Fruit fly (Drosophila melanogaster) whole organism, pupa: Measurements from ENCODE around the gene arm.

Experiments
- CG12605 ChIP-seq: fragments of 200-800 bp; sonication (Bioruptor generic); IDR thresholded peaks from 2 replicates; pipeline ENCODE4 v1.3.6; 2022; ENCODE audit warnings: missing biosample characterization, missing genetic modification characterization
- CG14655 ChIP-seq: fragments of 200-800 bp; sonication (Bioruptor generic); optimal IDR thresholded peaks from 3 replicates; lab custom pipeline; 2017; ENCODE audit warnings: mild to moderate bottlenecking, missing biosample characterization, missing genetic modification reagents, missing genetic modification characterization
- CG4496 ChIP-seq: fragments of 200-800 bp; sonication (Bioruptor generic); IDR thresholded peaks from 3 replicates; pipeline ENCODE4 v1.3.6; 2022; ENCODE audit warnings: missing biosample characterization, missing genetic modification characterization
- CG8159 ChIP-seq: fragments of 200-800 bp; sonication (Bioruptor generic); optimal IDR thresholded peaks from 3 replicates; lab custom pipeline; 2018; ENCODE audit warnings: missing biosample characterization, mild to moderate bottlenecking, missing genetic modification characterization, moderate library complexity
- CG8301 ChIP-seq: fragments of 200-800 bp; sonication (Bioruptor generic); optimal IDR thresholded peaks from 2 replicates; lab custom pipeline; 2018; ENCODE audit warnings: missing biosample characterization, mild to moderate bottlenecking, missing genetic modification characterization
- CG9948 ChIP-seq: fragments of 200-800 bp; sonication (Bioruptor generic); optimal IDR thresholded peaks from 2 replicates; lab custom pipeline; 2018; ENCODE audit warnings: missing biosample characterization, mild to moderate bottlenecking, missing genetic modification characterization, moderate library complexity
- D1 ChIP-seq: fragments of 200-800 bp; sonication (Bioruptor generic); optimal IDR thresholded peaks from 2 replicates; lab custom pipeline; 2018; ENCODE audit warnings: missing biosample characterization, mild to moderate bottlenecking, missing genetic modification characterization, moderate library complexity
- Pif1A ChIP-seq: fragments of 200-800 bp; sonication (Bioruptor generic); optimal IDR thresholded peaks from 3 replicates; lab custom pipeline; 2016; ENCODE audit warnings: missing biosample characterization, missing genetic modification characterization
- Pif1B ChIP-seq: fragments of 200-800 bp; sonication (Bioruptor generic); optimal IDR thresholded peaks from 3 replicates; lab custom pipeline; 2016; ENCODE audit warnings: missing biosample characterization, missing genetic modification characterization
- Snoo ChIP-seq: fragments of 200-800 bp; sonication (Bioruptor generic); optimal IDR thresholded peaks from 3 replicates; lab custom pipeline; 2017; ENCODE audit warnings: missing biosample characterization, mild to moderate bottlenecking, missing genetic modification characterization, inconsistent platforms
- fd96Ca ChIP-seq: fragments of 200-800 bp; sonication (Bioruptor generic); IDR thresholded peaks from 3 replicates; pipeline ENCODE4 v1.3.6; 2022; ENCODE audit warnings: missing biosample characterization, missing genetic modification characterization
- gl ChIP-seq: fragments of 200-800 bp; sonication (Bioruptor generic); optimal IDR thresholded peaks from 2 replicates; lab custom pipeline; 2018; ENCODE audit warnings: missing biosample characterization, mild to moderate bottlenecking, missing genetic modification characterization
- rn ChIP-seq: fragments of 200-800 bp; sonication (Bioruptor generic); IDR thresholded peaks from 2 replicates; pipeline ENCODE4 v1.3.6; 2022; ENCODE audit warnings: missing biosample characterization, missing genetic modification characterization

dm6 chrX:1949598-1949997 is 49.2 kb upstream of the arm start:
- TF ChIP-seq CG4496 (GFP tag; lab: Robert Waterston, UW): no peak
- no peak for TF ChIP-seq Pif1A (GFP tag; lab: Kevin White, UChicago)
- TF ChIP-seq rn (GFP tag; lab: Robert Waterston, UW): no peak
- no peak for TF ChIP-seq gl (tag; lab: Kevin White, UChicago)
- TF ChIP-seq Pif1B (GFP tag; lab: Kevin White, UChicago): no peak
- TF ChIP-seq CG8301 (tag; lab: Kevin White, UChicago): no peak
- TF ChIP-seq CG8159 (tag; lab: Kevin White, UChicago): no peak
- TF ChIP-seq CG14655 (GFP tag; lab: Kevin White, UChicago): no peak
- TF ChIP-seq Snoo: no peak
- no peak for TF ChIP-seq fd96Ca (GFP tag; lab: Robert Waterston, UW)
- no peak for TF ChIP-seq CG12605 (GFP tag; lab: Robert Waterston, UW)
- TF ChIP-seq CG9948 (tag; lab: Kevin White, UChicago): no peak
- no peak for TF ChIP-seq D1
